Fruit fly (Drosophila melanogaster) whole organism, embryonic: ENCODE measurements around the gene gdl.

Source experiments
- Ada2b ChIP-seq: fragments of 200-800 bp; sonication (Bioruptor generic); IDR thresholded peaks from 2 replicates; pipeline ENCODE4 v1.3.6; 2022; ENCODE audit warnings: missing biosample characterization, missing genetic modification characterization
- B-H2 ChIP-seq: fragments of 200-800 bp; sonication (Bioruptor generic); optimal IDR thresholded peaks from 2 replicates; lab custom pipeline; 2018; ENCODE audit warnings: missing biosample characterization, mild to moderate bottlenecking, missing genetic modification characterization
- BEAF-32 ChIP-seq: fragments of 200-800 bp; sonication (Bioruptor generic); optimal IDR thresholded peaks from 3 replicates; lab custom pipeline; 2017; ENCODE audit warnings: missing biosample characterization, missing genetic modification characterization, mild to moderate bottlenecking, moderate library complexity, missing genetic modification reagents
- Bdp1 ChIP-seq: fragments of 200-800 bp; sonication (Bioruptor generic); optimal IDR thresholded peaks from 3 replicates; lab custom pipeline; 2016; ENCODE audit warnings: missing biosample characterization, missing genetic modification characterization
- CG1024 ChIP-seq: fragments of 200-800 bp; sonication (Bioruptor generic); IDR thresholded peaks from 2 replicates; pipeline ENCODE4 v1.3.6; 2022; ENCODE audit warnings: missing biosample characterization, missing genetic modification characterization
- CG10267 ChIP-seq: fragments of 200-800 bp; sonication (Bioruptor generic); optimal IDR thresholded peaks from 2 replicates; lab custom pipeline; 2018; ENCODE audit warnings: missing biosample characterization, mild to moderate bottlenecking, missing genetic modification characterization, moderate library complexity
- CG10274 ChIP-seq: fragments of 200-800 bp; sonication (Bioruptor generic); optimal IDR thresholded peaks from 3 replicates; lab custom pipeline; 2017; ENCODE audit warnings: missing biosample characterization, mild to moderate bottlenecking, missing genetic modification characterization
- CG11456 ChIP-seq: fragments of 200-800 bp; sonication (Bioruptor generic); IDR thresholded peaks from 3 replicates; pipeline ENCODE4 v1.3.6; 2022; ENCODE audit warnings: missing biosample characterization, missing genetic modification characterization
- CG12942 ChIP-seq: fragments of 200-800 bp; sonication (Bioruptor generic); optimal IDR thresholded peaks from 3 replicates; lab custom pipeline; 2016; ENCODE audit warnings: missing biosample characterization, missing genetic modification characterization
- CG1529 ChIP-seq: fragments of 200-800 bp; sonication (Bioruptor generic); optimal IDR thresholded peaks from 3 replicates; lab custom pipeline; 2018; ENCODE audit warnings: missing biosample characterization, missing genetic modification characterization
- CG16779 ChIP-seq: fragments of 200-800 bp; sonication (Bioruptor generic); IDR thresholded peaks from 2 replicates; pipeline ENCODE4 v1.3.6; 2022; ENCODE audit warnings: missing biosample characterization, missing genetic modification characterization
- CG17186 ChIP-seq: fragments of 200-800 bp; sonication (Bioruptor generic); optimal IDR thresholded peaks from 3 replicates; lab custom pipeline; 2017; ENCODE audit warnings: missing biosample characterization, missing genetic modification reagents, missing genetic modification characterization
- CG31441 ChIP-seq: fragments of 200-800 bp; sonication (Bioruptor generic); IDR thresholded peaks from 2 replicates; pipeline ENCODE4 v1.3.6; 2022; ENCODE audit warnings: missing biosample characterization, missing genetic modification characterization
- CG3847 ChIP-seq: fragments of 200-800 bp; sonication (Bioruptor generic); IDR thresholded peaks from 2 replicates; pipeline ENCODE4 v1.3.6; 2022; ENCODE audit warnings: missing biosample characterization, missing genetic modification characterization
- CG4707 ChIP-seq: fragments of 200-800 bp; sonication (Bioruptor generic); optimal IDR thresholded peaks from 2 replicates; lab custom pipeline; 2018; ENCODE audit warnings: missing biosample characterization, mild to moderate bottlenecking, missing genetic modification characterization, moderate library complexity
- CG4730 ChIP-seq: fragments of 200-800 bp; sonication (Bioruptor generic); IDR thresholded peaks from 2 replicates; pipeline ENCODE4 v1.3.6; 2022; ENCODE audit warnings: missing biosample characterization, missing genetic modification characterization
- CG6175 ChIP-seq: fragments of 200-800 bp; sonication (Bioruptor generic); IDR thresholded peaks from 3 replicates; pipeline ENCODE4 v1.3.6; 2022; ENCODE audit warnings: missing biosample characterization, missing genetic modification characterization
- CG6683 ChIP-seq: fragments of 200-800 bp; sonication (Bioruptor generic); optimal IDR thresholded peaks from 2 replicates; lab custom pipeline; 2017; ENCODE audit warnings: missing biosample characterization, mild to moderate bottlenecking, missing genetic modification characterization, missing genetic modification reagents
- CG6765 ChIP-seq: fragments of 200-800 bp; sonication (Bioruptor generic); optimal IDR thresholded peaks from 3 replicates; lab custom pipeline; 2017; ENCODE audit warnings: missing biosample characterization, mild to moderate bottlenecking, missing genetic modification characterization
- CG8089 ChIP-seq: fragments of 200-800 bp; sonication (Bioruptor generic); optimal IDR thresholded peaks from 3 replicates; lab custom pipeline; 2016; ENCODE audit warnings: missing biosample characterization, missing genetic modification characterization
- CG8478 ChIP-seq: fragments of >200 bp; optimal IDR thresholded peaks from 2 replicates; lab custom pipeline; 2018
- CoRest ChIP-seq: fragments of 200-800 bp; sonication (Bioruptor generic); optimal IDR thresholded peaks from 3 replicates; lab custom pipeline; 2018; ENCODE audit warnings: missing biosample characterization, mild to moderate bottlenecking, missing genetic modification characterization, moderate library complexity
- Hand ChIP-seq: fragments of 200-800 bp; sonication (Bioruptor generic); optimal IDR thresholded peaks from 2 replicates; lab custom pipeline; 2017; ENCODE audit warnings: mild to moderate bottlenecking, missing biosample characterization, missing genetic modification reagents, missing genetic modification characterization
- NFAT ChIP-seq: fragments of 200-800 bp; sonication (Bioruptor generic); IDR thresholded peaks from 2 replicates; pipeline ENCODE4 v1.3.6; 2022; ENCODE audit warnings: missing biosample characterization, missing genetic modification characterization
- NK7.1 ChIP-seq: fragments of 200-800 bp; sonication (Bioruptor generic); optimal IDR thresholded peaks from 3 replicates; lab custom pipeline; 2016; ENCODE audit warnings: missing biosample characterization, missing genetic modification characterization
- PHDP ChIP-seq: fragments of 200-800 bp; sonication (Bioruptor generic); optimal IDR thresholded peaks from 3 replicates; lab custom pipeline; 2018; ENCODE audit warnings: missing biosample characterization, mild to moderate bottlenecking, missing genetic modification characterization, moderate library complexity
- Ptx1 ChIP-seq: fragments of 200-800 bp; sonication (Bioruptor generic); IDR thresholded peaks from 2 replicates; pipeline ENCODE4 v1.3.6; 2022; ENCODE audit warnings: missing biosample characterization, missing genetic modification characterization
- Rx ChIP-seq: fragments of 200-800 bp; sonication (Bioruptor generic); IDR thresholded peaks from 2 replicates; pipeline ENCODE4 v1.3.6; 2022; ENCODE audit warnings: missing biosample characterization, missing genetic modification characterization
- Sox102F ChIP-seq: fragments of 200-800 bp; sonication (Bioruptor generic); optimal IDR thresholded peaks from 2 replicates; lab custom pipeline; 2018; ENCODE audit warnings: missing biosample characterization, mild to moderate bottlenecking, missing genetic modification characterization, moderate library complexity
- Trl ChIP-seq, 3 experiments: fragments of >200 bp in 2 of 3; fragments of 200-800 bp in 1 of 3; sonication (Bioruptor generic) in 1 of 3; optimal IDR thresholded peaks; 2 replicates in 1 of 3; 3 replicates in 2 of 3; lab custom pipeline; 2016 to 2017; ENCODE audit warnings: missing biosample characterization in 1 of 3, missing genetic modification characterization in 1 of 3
- ap ChIP-seq: fragments of 200-800 bp; sonication (Bioruptor generic); IDR thresholded peaks from 2 replicates; pipeline ENCODE4 v1.3.6; 2022; ENCODE audit warnings: missing biosample characterization, missing genetic modification characterization
- ara ChIP-seq: fragments of 200-800 bp; sonication (Bioruptor generic); IDR thresholded peaks from 2 replicates; pipeline ENCODE4 v1.3.6; 2022; ENCODE audit warnings: missing biosample characterization, missing genetic modification characterization
- ato ChIP-seq: fragments of 200-800 bp; sonication (Bioruptor generic); IDR thresholded peaks from 2 replicates; pipeline ENCODE4 v1.3.6; 2022; ENCODE audit warnings: missing biosample characterization, missing genetic modification characterization; ENCODE audit not compliant: partially characterized antibody
- dm ChIP-seq: fragments of 200-800 bp; sonication (Bioruptor generic); optimal IDR thresholded peaks from 3 replicates; lab custom pipeline; 2016; ENCODE audit warnings: missing biosample characterization, missing genetic modification characterization
- dmrt99B ChIP-seq: fragments of 200-800 bp; sonication (Bioruptor generic); optimal IDR thresholded peaks from 2 replicates; lab custom pipeline; 2018; ENCODE audit warnings: missing biosample characterization, mild to moderate bottlenecking, missing genetic modification characterization, moderate library complexity
- fd64A ChIP-seq: fragments of 200-800 bp; sonication (Bioruptor generic); optimal IDR thresholded peaks from 3 replicates; lab custom pipeline; 2018; ENCODE audit warnings: missing biosample characterization, mild to moderate bottlenecking, missing genetic modification characterization
- ind ChIP-seq: fragments of 200-800 bp; sonication (Bioruptor generic); optimal IDR thresholded peaks from 3 replicates; lab custom pipeline; 2016; ENCODE audit warnings: missing biosample characterization, missing genetic modification characterization
- lab ChIP-seq: fragments of 200-800 bp; sonication (Bioruptor generic); optimal IDR thresholded peaks from 3 replicates; lab custom pipeline; 2017; ENCODE audit warnings: missing biosample characterization, missing genetic modification characterization, mild to moderate bottlenecking, moderate library complexity, missing genetic modification reagents
- onecut ChIP-seq: fragments of 200-800 bp; sonication (Bioruptor generic); IDR thresholded peaks from 2 replicates; pipeline ENCODE4 v1.3.6; 2022; ENCODE audit warnings: missing biosample characterization, missing genetic modification characterization
- pfk ChIP-seq: fragments of 200-800 bp; sonication (Bioruptor generic); optimal IDR thresholded peaks from 2 replicates; lab custom pipeline; 2018; ENCODE audit warnings: missing biosample characterization, mild to moderate bottlenecking, missing genetic modification characterization, moderate library complexity
- pho ChIP-seq: fragments of 200-800 bp; sonication (Bioruptor generic); optimal IDR thresholded peaks from 2 replicates; lab custom pipeline; 2016; ENCODE audit warnings: missing biosample characterization, missing genetic modification characterization
- phol ChIP-seq: fragments of 200-800 bp; sonication (Bioruptor generic); optimal IDR thresholded peaks from 3 replicates; lab custom pipeline; 2018; ENCODE audit warnings: missing biosample characterization, mild to moderate bottlenecking, missing genetic modification characterization, moderate library complexity
- pita ChIP-seq: fragments of 200-800 bp; sonication (Bioruptor generic); optimal IDR thresholded peaks from 2 replicates; lab custom pipeline; 2017; ENCODE audit warnings: missing biosample characterization, mild to moderate bottlenecking, missing genetic modification characterization
- pum ChIP-seq: fragments of 200-800 bp; sonication (Bioruptor generic); optimal IDR thresholded peaks from 2 replicates; lab custom pipeline; 2016; ENCODE audit warnings: missing biosample characterization, missing genetic modification characterization
- repo ChIP-seq: fragments of 200-800 bp; sonication (Bioruptor generic); optimal IDR thresholded peaks from 2 replicates; lab custom pipeline; 2016; ENCODE audit warnings: missing biosample characterization, missing genetic modification characterization
- salm ChIP-seq: fragments of 200-800 bp; sonication (Bioruptor generic); optimal IDR thresholded peaks from 2 replicates; lab custom pipeline; 2018; ENCODE audit warnings: missing biosample characterization, mild to moderate bottlenecking, missing genetic modification characterization
- seq ChIP-seq: fragments of 200-800 bp; sonication (Bioruptor generic); IDR thresholded peaks from 2 replicates; pipeline ENCODE4 v1.3.6; 2022; ENCODE audit warnings: missing biosample characterization, missing genetic modification characterization
- shn ChIP-seq: fragments of 200-800 bp; sonication (Bioruptor generic); optimal IDR thresholded peaks from 3 replicates; lab custom pipeline; 2016; ENCODE audit warnings: missing biosample characterization, missing genetic modification characterization
- slbo ChIP-seq: fragments of 200-800 bp; sonication (Bioruptor generic); IDR thresholded peaks from 2 replicates; pipeline ENCODE4 v1.3.6; 2022; ENCODE audit warnings: missing biosample characterization, missing genetic modification characterization
- sna ChIP-seq: fragments of 200-800 bp; sonication (Bioruptor generic); IDR thresholded peaks from 2 replicates; pipeline ENCODE4 v1.3.6; 2022; ENCODE audit warnings: missing biosample characterization, missing genetic modification characterization; ENCODE audit not compliant: partially characterized antibody
- tna ChIP-seq: fragments of 200-800 bp; sonication (Bioruptor generic); IDR thresholded peaks from 2 replicates; pipeline ENCODE4 v1.3.6; 2022; ENCODE audit warnings: missing biosample characterization, missing genetic modification characterization; ENCODE audit not compliant: partially characterized antibody

Gene gdl

DNA sequence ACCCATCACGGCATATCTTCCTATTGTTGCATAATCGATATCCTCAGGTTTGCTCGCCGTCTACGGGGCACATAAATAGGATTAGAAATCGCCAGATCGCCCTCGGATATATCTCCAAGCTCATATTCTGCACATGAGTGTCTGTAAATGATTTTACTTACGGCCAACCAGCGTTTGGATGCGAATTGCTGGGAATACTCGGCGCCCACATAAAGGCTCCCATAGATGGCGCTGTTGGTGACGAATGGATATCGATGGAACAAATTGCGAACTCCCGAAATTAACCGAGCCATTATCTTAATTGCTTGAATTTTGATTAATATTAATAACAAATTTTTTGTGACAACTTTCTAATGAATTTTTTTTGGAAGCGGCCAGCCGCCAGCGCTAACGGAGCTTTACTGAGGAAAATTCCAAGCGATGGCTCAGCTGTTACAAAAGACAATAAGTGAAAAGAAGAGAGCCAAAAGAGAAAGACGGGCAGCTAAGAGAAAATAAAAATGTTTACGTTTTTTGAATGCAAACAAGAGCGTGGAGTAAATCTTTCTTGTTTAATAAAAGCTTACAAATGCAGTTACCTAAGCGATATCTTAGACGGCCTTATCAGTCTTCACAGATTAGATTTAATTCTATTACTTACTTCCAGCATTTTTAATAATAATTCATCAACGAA lies 14.5 kb upstream of the gdl start:
- TF ChIP-seq NK7.1 (GFP tag; lab: Kevin White, UChicago) (no peak), CG10274 (GFP tag; lab: Kevin White, UChicago) (no peak), Trl (optimal IDR thresholded peaks at IDR 0.05; lab: Kevin White, UChicago) (peak; percentile 56 to 65), Trl (GFP tag; optimal IDR thresholded peaks at IDR 0.05; lab: Kevin White, UChicago) (no peak), CG11456 (GFP tag; lab: Robert Waterston, UW) (no peak), CG1024 (0 out of 2 replicates have a peak, but pooled peaks have one; percentile 7), dm (GFP tag; lab: Kevin White, UChicago) (no peak), lab (peak; percentile 25), CG12942 (GFP tag; lab: Kevin White, UChicago) (no peak), pfk (no peak), Ptx1 (GFP tag; lab: Robert Waterston, UW) (no peak), Ada2b (GFP tag; lab: Robert Waterston, UW) (no peak), PHDP (no peak), tna (GFP tag; lab: Robert Waterston, UW) (no peak), Sox102F (no peak), CG6765 (GFP tag; lab: Kevin White, UChicago) (no peak), CG8478 (lab: Kevin White, UChicago) (no peak), CG4730 (no peak), CG6175 (GFP tag; lab: Robert Waterston, UW) (no peak), CG10267 (no peak), ara (GFP tag; lab: Robert Waterston, UW) (peak; percentile 47; the same call in 1 of the 2 replicates), ap (GFP tag; lab: Robert Waterston, UW) (no peak), CG4707 (GFP tag; lab: Kevin White, UChicago) (peak; percentile 1), ato (GFP tag; lab: Robert Waterston, UW) (0 out of 2 replicates have a peak, but pooled peaks have one; percentile 35), Rx (GFP tag; lab: Robert Waterston, UW) (no peak), CG6683 (no peak), dmrt99B (tag; lab: Kevin White, UChicago) (no peak), fd64A (GFP tag; lab: Kevin White, UChicago) (no peak), onecut (no peak), CG3847 (GFP tag; lab: Robert Waterston, UW) (no peak), repo (GFP tag; lab: Kevin White, UChicago) (no peak), B-H2 (GFP tag; lab: Kevin White, UChicago) (no peak), pita (GFP tag; lab: Kevin White, UChicago) (no peak), phol (tag; lab: Kevin White, UChicago) (no peak), salm (no peak), CG1529 (GFP tag; lab: Kevin White, UChicago) (no peak), sna (GFP tag; lab: Robert Waterston, UW) (no peak), CoRest (tag; lab: Kevin White, UChicago) (no peak), ind (GFP tag; lab: Kevin White, UChicago) (no peak), slbo (GFP tag; lab: Robert Waterston, UW) (no peak), NFAT (no peak), Bdp1 (no peak), CG17186 (GFP tag; lab: Kevin White, UChicago) (no peak), CG31441 (GFP tag; lab: Robert Waterston, UW) (no peak), CG16779 (no peak), shn (no peak), Hand (no peak), pho (GFP tag; lab: Kevin White, UChicago) (no peak), CG8089 (no peak), pum (no peak), seq (no peak), BEAF-32 (GFP tag; lab: Kevin White, UChicago) (no peak)
